Fruit fly (Drosophila melanogaster) whole organism, pupa: ENCODE data around the gene Oat.

Experiments
- CG10348 ChIP-seq: fragments of 200-800 bp; sonication (Bioruptor generic); IDR thresholded peaks from 2 replicates; pipeline ENCODE4 v1.3.6; 2022; ENCODE audit warnings: missing biosample characterization, missing genetic modification characterization
- CG13204 ChIP-seq: fragments of 200-800 bp; sonication (Bioruptor generic); optimal IDR thresholded peaks from 2 replicates; lab custom pipeline; 2018; ENCODE audit warnings: missing biosample characterization, mild to moderate bottlenecking, missing genetic modification characterization, moderate library complexity
- CG14655 ChIP-seq: fragments of 200-800 bp; sonication (Bioruptor generic); optimal IDR thresholded peaks from 3 replicates; lab custom pipeline; 2017; ENCODE audit warnings: mild to moderate bottlenecking, missing biosample characterization, missing genetic modification reagents, missing genetic modification characterization
- CG15710 ChIP-seq: fragments of 200-800 bp; sonication (Bioruptor generic); optimal IDR thresholded peaks from 2 replicates; lab custom pipeline; 2018; ENCODE audit warnings: missing biosample characterization, mild to moderate bottlenecking, missing genetic modification characterization, moderate library complexity
- CG17806 ChIP-seq: fragments of 200-800 bp; sonication (Bioruptor generic); optimal IDR thresholded peaks from 2 replicates; lab custom pipeline; 2018; ENCODE audit warnings: missing biosample characterization, mild to moderate bottlenecking, missing genetic modification characterization, moderate library complexity
- CG34367 ChIP-seq: fragments of 200-800 bp; sonication (Bioruptor generic); optimal IDR thresholded peaks from 2 replicates; lab custom pipeline; 2018; ENCODE audit warnings: missing biosample characterization, mild to moderate bottlenecking, missing genetic modification characterization
- CG8159 ChIP-seq: fragments of 200-800 bp; sonication (Bioruptor generic); optimal IDR thresholded peaks from 3 replicates; lab custom pipeline; 2018; ENCODE audit warnings: missing biosample characterization, mild to moderate bottlenecking, missing genetic modification characterization, moderate library complexity
- CG8301 ChIP-seq: fragments of 200-800 bp; sonication (Bioruptor generic); optimal IDR thresholded peaks from 2 replicates; lab custom pipeline; 2018; ENCODE audit warnings: missing biosample characterization, mild to moderate bottlenecking, missing genetic modification characterization
- CG9948 ChIP-seq: fragments of 200-800 bp; sonication (Bioruptor generic); optimal IDR thresholded peaks from 2 replicates; lab custom pipeline; 2018; ENCODE audit warnings: missing biosample characterization, mild to moderate bottlenecking, missing genetic modification characterization, moderate library complexity
- D1 ChIP-seq: fragments of 200-800 bp; sonication (Bioruptor generic); optimal IDR thresholded peaks from 2 replicates; lab custom pipeline; 2018; ENCODE audit warnings: missing biosample characterization, mild to moderate bottlenecking, missing genetic modification characterization, moderate library complexity
- EcR ChIP-seq: fragments of 200-800 bp; sonication (Bioruptor generic); optimal IDR thresholded peaks from 3 replicates; lab custom pipeline; 2019; ENCODE audit warnings: missing biosample characterization, missing genetic modification characterization, mild to moderate bottlenecking, moderate library complexity, missing genetic modification reagents
- Ets98B ChIP-seq: fragments of 200-800 bp; sonication (Bioruptor generic); IDR thresholded peaks from 2 replicates; pipeline ENCODE4 v1.3.6; 2022; ENCODE audit warnings: missing biosample characterization, missing genetic modification characterization
- Pif1A ChIP-seq: fragments of 200-800 bp; sonication (Bioruptor generic); optimal IDR thresholded peaks from 3 replicates; lab custom pipeline; 2016; ENCODE audit warnings: missing biosample characterization, missing genetic modification characterization
- Snoo ChIP-seq: fragments of 200-800 bp; sonication (Bioruptor generic); optimal IDR thresholded peaks from 3 replicates; lab custom pipeline; 2017; ENCODE audit warnings: missing biosample characterization, mild to moderate bottlenecking, missing genetic modification characterization, inconsistent platforms

dm6 chr3L:19649374-19649948 lies at the start of gene Oat:
- TF ChIP-seq EcR (GFP tag; lab: Kevin White, UChicago): peak; percentile 14
- no peak for TF ChIP-seq CG10348 (GFP tag; lab: Robert Waterston, UW)
- TF ChIP-seq CG8301 (tag; lab: Kevin White, UChicago): no peak
- no peak for TF ChIP-seq CG34367 (tag; lab: Kevin White, UChicago)
- TF ChIP-seq Ets98B (GFP tag; lab: Robert Waterston, UW): no peak; the same call in 1 of the 2 replicates
- no peak for TF ChIP-seq Pif1A (GFP tag; lab: Kevin White, UChicago)
- no peak for TF ChIP-seq CG17806
- no peak for TF ChIP-seq CG13204
- TF ChIP-seq CG9948 (tag; lab: Kevin White, UChicago): no peak
- no peak for TF ChIP-seq CG15710 (tag; lab: Kevin White, UChicago)
- no peak for TF ChIP-seq D1 (tag; lab: Kevin White, UChicago)
- TF ChIP-seq CG8159 (tag; lab: Kevin White, UChicago): no peak
- no peak for TF ChIP-seq Snoo (tag; lab: Kevin White, UChicago)
- no peak for TF ChIP-seq CG14655 (GFP tag; lab: Kevin White, UChicago)
